Fruit fly (Drosophila melanogaster) whole organism, embryonic: ENCODE data around the gene CG10660.

Experiments
- ATbp ChIP-seq: fragments of 200-800 bp; sonication (Bioruptor generic); optimal IDR thresholded peaks from 2 replicates; lab custom pipeline; 2017; ENCODE audit warnings: missing biosample characterization, mild to moderate bottlenecking, missing genetic modification characterization, missing genetic modification reagents
- Adf1 ChIP-seq: fragments of 200-800 bp; sonication (Bioruptor generic); IDR thresholded peaks from 2 replicates; pipeline ENCODE4 v1.3.6; 2022; ENCODE audit warnings: missing biosample characterization, missing genetic modification characterization
- B-H1 ChIP-seq: fragments of 200-800 bp; sonication (Bioruptor generic); IDR thresholded peaks from 3 replicates; pipeline ENCODE4 v1.3.6; 2022; ENCODE audit warnings: missing biosample characterization, missing genetic modification characterization
- CG11085 ChIP-seq: fragments of 200-800 bp; sonication (Bioruptor generic); IDR thresholded peaks from 2 replicates; pipeline ENCODE4 v1.3.6; 2022; ENCODE audit warnings: missing biosample characterization, missing genetic modification characterization
- CG11247 ChIP-seq: fragments of 200-800 bp; sonication (Bioruptor generic); IDR thresholded peaks from 2 replicates; pipeline ENCODE4 v1.3.6; 2022; ENCODE audit warnings: missing biosample characterization, missing genetic modification characterization
- CG11695 ChIP-seq: fragments of 200-800 bp; sonication (Bioruptor generic); IDR thresholded peaks from 3 replicates; pipeline ENCODE4 v1.3.6; 2022; ENCODE audit warnings: missing biosample characterization, missing genetic modification characterization
- CG12659 ChIP-seq: fragments of 200-800 bp; sonication (Bioruptor generic); optimal IDR thresholded peaks from 3 replicates; lab custom pipeline; 2017; ENCODE audit warnings: mild to moderate bottlenecking, missing biosample characterization, missing genetic modification reagents, missing genetic modification characterization
- CG15011 ChIP-seq: fragments of 200-800 bp; sonication (Bioruptor generic); optimal IDR thresholded peaks from 3 replicates; lab custom pipeline; 2018; ENCODE audit warnings: missing biosample characterization, mild to moderate bottlenecking, missing genetic modification characterization
- CG17361 ChIP-seq: fragments of 200-800 bp; sonication (Bioruptor generic); IDR thresholded peaks from 3 replicates; pipeline ENCODE4 v1.3.6; 2022; ENCODE audit warnings: missing biosample characterization, missing genetic modification characterization
- CG18262 ChIP-seq: fragments of 200-800 bp; optimal IDR thresholded peaks from 3 replicates; lab custom pipeline; 2019; ENCODE audit warnings: missing biosample characterization, mild to moderate bottlenecking, missing genetic modification characterization, moderate library complexity
- CG3065 ChIP-seq: fragments of 200-800 bp; sonication (Bioruptor generic); optimal IDR thresholded peaks from 2 replicates; lab custom pipeline; 2016; ENCODE audit warnings: missing biosample characterization, missing genetic modification characterization
- CG32532 ChIP-seq: fragments of 200-800 bp; sonication (Bioruptor generic); IDR thresholded peaks from 2 replicates; pipeline ENCODE4 v1.3.6; 2022; ENCODE audit warnings: missing biosample characterization, missing genetic modification characterization
- CG4282 ChIP-seq: fragments of 200-800 bp; sonication (Bioruptor generic); optimal IDR thresholded peaks from 2 replicates; lab custom pipeline; 2016; ENCODE audit warnings: missing biosample characterization, missing genetic modification characterization
- CG4404 ChIP-seq: fragments of 200-800 bp; sonication (Bioruptor generic); IDR thresholded peaks from 2 replicates; pipeline ENCODE4 v1.3.6; 2022; ENCODE audit warnings: missing biosample characterization, missing genetic modification characterization
- CG5180 ChIP-seq: fragments of 200-800 bp; sonication (Bioruptor generic); optimal IDR thresholded peaks from 3 replicates; lab custom pipeline; 2017; ENCODE audit warnings: missing biosample characterization, missing genetic modification characterization, mild to moderate bottlenecking, moderate library complexity, missing genetic modification reagents
- CG6254 ChIP-seq: fragments of 200-800 bp; sonication (Bioruptor generic); optimal IDR thresholded peaks from 3 replicates; lab custom pipeline; 2017; ENCODE audit warnings: mild to moderate bottlenecking, missing biosample characterization, missing genetic modification reagents, missing genetic modification characterization
- CG6272 ChIP-seq: fragments of 200-800 bp; sonication (Bioruptor generic); IDR thresholded peaks from 2 replicates; pipeline ENCODE4 v1.3.6; 2022; ENCODE audit warnings: missing biosample characterization, missing genetic modification characterization
- CG6813 ChIP-seq: fragments of 200-800 bp; sonication (Bioruptor generic); optimal IDR thresholded peaks from 2 replicates; lab custom pipeline; 2017; ENCODE audit warnings: missing biosample characterization, missing genetic modification characterization, mild to moderate bottlenecking, moderate library complexity, missing genetic modification reagents
- CG6854 ChIP-seq: fragments of 200-800 bp; sonication (Bioruptor generic); optimal IDR thresholded peaks from 3 replicates; lab custom pipeline; 2017; ENCODE audit warnings: missing biosample characterization, mild to moderate bottlenecking, missing genetic modification characterization
- CG7271 ChIP-seq: fragments of 200-800 bp; sonication (Bioruptor generic); optimal IDR thresholded peaks from 2 replicates; lab custom pipeline; 2018; ENCODE audit warnings: missing biosample characterization, mild to moderate bottlenecking, missing genetic modification characterization, moderate library complexity
- CG7372 ChIP-seq: fragments of 200-800 bp; sonication (Bioruptor generic); IDR thresholded peaks from 2 replicates; pipeline ENCODE4 v1.3.6; 2022; ENCODE audit warnings: missing biosample characterization, missing genetic modification characterization
- CG9215 ChIP-seq: fragments of 200-800 bp; sonication (Bioruptor generic); IDR thresholded peaks from 2 replicates; pipeline ENCODE4 v1.3.6; 2022; ENCODE audit warnings: missing biosample characterization, missing genetic modification characterization
- CHES-1-like ChIP-seq: fragments of 200-800 bp; sonication (Bioruptor generic); optimal IDR thresholded peaks from 2 replicates; lab custom pipeline; 2016; ENCODE audit warnings: missing biosample characterization, missing genetic modification characterization
- Dref ChIP-seq: fragments of 200-800 bp; sonication (Bioruptor generic); IDR thresholded peaks from 2 replicates; pipeline ENCODE4 v1.3.6; 2022; ENCODE audit warnings: missing biosample characterization, missing genetic modification characterization
- H2.0 ChIP-seq: fragments of 200-800 bp; sonication (Bioruptor generic); IDR thresholded peaks from 2 replicates; pipeline ENCODE4 v1.3.6; 2022; ENCODE audit warnings: missing biosample characterization, missing genetic modification characterization
- HLH4C ChIP-seq: fragments of 200-800 bp; sonication (Bioruptor generic); IDR thresholded peaks from 3 replicates; pipeline ENCODE4 v1.3.6; 2022; ENCODE audit warnings: missing biosample characterization, missing genetic modification characterization; ENCODE audit not compliant: partially characterized antibody
- HLHmδ ChIP-seq: fragments of 200-800 bp; sonication (Bioruptor generic); optimal IDR thresholded peaks from 2 replicates; lab custom pipeline; 2018; ENCODE audit warnings: missing biosample characterization, mild to moderate bottlenecking, missing genetic modification characterization, moderate library complexity
- Hand ChIP-seq: fragments of 200-800 bp; sonication (Bioruptor generic); optimal IDR thresholded peaks from 2 replicates; lab custom pipeline; 2017; ENCODE audit warnings: mild to moderate bottlenecking, missing biosample characterization, missing genetic modification reagents, missing genetic modification characterization
- Jarid2 ChIP-seq: fragments of 200-800 bp; sonication (Bioruptor generic); optimal IDR thresholded peaks from 3 replicates; lab custom pipeline; 2017; ENCODE audit warnings: mild to moderate bottlenecking, missing biosample characterization, missing genetic modification reagents, missing genetic modification characterization
- Neu2 ChIP-seq: fragments of 200-800 bp; sonication (Bioruptor generic); optimal IDR thresholded peaks from 3 replicates; lab custom pipeline; 2016; ENCODE audit warnings: missing biosample characterization, missing genetic modification characterization, borderline replicate concordance
- Oaz ChIP-seq: fragments of 200-800 bp; sonication (Bioruptor generic); IDR thresholded peaks from 2 replicates; pipeline ENCODE4 v1.3.6; 2022; ENCODE audit warnings: missing biosample characterization, missing genetic modification characterization
- Ravus ChIP-seq: fragments of 200-800 bp; sonication (Bioruptor generic); IDR thresholded peaks from 2 replicates; pipeline ENCODE4 v1.3.6; 2022; ENCODE audit warnings: missing biosample characterization, missing genetic modification characterization
- Trl ChIP-seq, 3 experiments: fragments of >200 bp in 2 of 3; fragments of 200-800 bp in 1 of 3; sonication (Bioruptor generic) in 1 of 3; optimal IDR thresholded peaks; 2 replicates in 1 of 3; 3 replicates in 2 of 3; lab custom pipeline; 2016 to 2017; ENCODE audit warnings: missing biosample characterization in 1 of 3, missing genetic modification characterization in 1 of 3
- az2 ChIP-seq: fragments of 200-800 bp; sonication (Bioruptor generic); optimal IDR thresholded peaks from 3 replicates; lab custom pipeline; 2016; ENCODE audit warnings: missing biosample characterization, missing genetic modification characterization
- caup ChIP-seq: fragments of 200-800 bp; sonication (Bioruptor generic); optimal IDR thresholded peaks from 3 replicates; lab custom pipeline; 2017; ENCODE audit warnings: missing biosample characterization, mild to moderate bottlenecking, missing genetic modification characterization, moderate library complexity; ENCODE audit not compliant: severe bottlenecking
- chm ChIP-seq: fragments of 200-800 bp; sonication (Bioruptor generic); IDR thresholded peaks from 2 replicates; pipeline ENCODE4 v1.3.6; 2022; ENCODE audit warnings: missing biosample characterization, missing genetic modification characterization
- ci ChIP-seq: fragments of 200-800 bp; sonication (Bioruptor generic); IDR thresholded peaks from 3 replicates; pipeline ENCODE4 v1.3.6; 2022; ENCODE audit warnings: missing biosample characterization, missing genetic modification characterization
- croc ChIP-seq: fragments of 200-800 bp; sonication (Bioruptor generic); conservative IDR thresholded peaks from 3 replicates; pipeline ENCODE4 v1.3.6; 2022; ENCODE audit warnings: missing biosample characterization, missing genetic modification characterization
- mirr ChIP-seq: fragments of 200-800 bp; sonication (Bioruptor generic); optimal IDR thresholded peaks from 3 replicates; lab custom pipeline; 2018; ENCODE audit warnings: missing biosample characterization, mild to moderate bottlenecking, missing genetic modification characterization
- nerfin-1 ChIP-seq: fragments of 200-800 bp; sonication (Bioruptor generic); optimal IDR thresholded peaks from 3 replicates; lab custom pipeline; 2019; ENCODE audit warnings: missing biosample characterization, mild to moderate bottlenecking, missing genetic modification characterization, moderate library complexity
- otp ChIP-seq: fragments of 200-800 bp; sonication (Bioruptor generic); IDR thresholded peaks from 3 replicates; pipeline ENCODE4, ENCODE4 v1.3.6; 2022; ENCODE audit warnings: missing biosample characterization, missing genetic modification characterization
- peb ChIP-seq: fragments of 200-800 bp; sonication (Bioruptor generic); IDR thresholded peaks from 2 replicates; pipeline ENCODE4 v1.3.6; 2022; ENCODE audit warnings: missing biosample characterization, missing genetic modification characterization
- phol ChIP-seq: fragments of 200-800 bp; sonication (Bioruptor generic); optimal IDR thresholded peaks from 3 replicates; lab custom pipeline; 2018; ENCODE audit warnings: missing biosample characterization, mild to moderate bottlenecking, missing genetic modification characterization, moderate library complexity
- psq ChIP-seq: fragments of 200-800 bp; sonication (Bioruptor generic); optimal IDR thresholded peaks from 2 replicates; lab custom pipeline; 2017; ENCODE audit warnings: missing biosample characterization, missing genetic modification characterization
- sr ChIP-seq: fragments of 200-800 bp; sonication (Bioruptor generic); IDR thresholded peaks from 3 replicates; pipeline ENCODE4 v1.3.6; 2022; ENCODE audit warnings: missing biosample characterization, missing genetic modification characterization
- stc ChIP-seq: fragments of 200-800 bp; sonication (Bioruptor generic); IDR thresholded peaks from 2 replicates; pipeline ENCODE4 v1.3.6; 2022; ENCODE audit warnings: missing biosample characterization, missing genetic modification characterization
- tio ChIP-seq: fragments of 200-800 bp; sonication (Bioruptor generic); optimal IDR thresholded peaks from 2 replicates; lab custom pipeline; 2017; ENCODE audit warnings: missing biosample characterization, missing genetic modification characterization, inconsistent platforms
- trh ChIP-seq: fragments of 200-800 bp; sonication (Bioruptor generic); optimal IDR thresholded peaks from 2 replicates; lab custom pipeline; 2016; ENCODE audit warnings: missing biosample characterization, missing genetic modification characterization
- tx ChIP-seq: fragments of 200-800 bp; sonication (Bioruptor generic); optimal IDR thresholded peaks from 2 replicates; lab custom pipeline; 2016; ENCODE audit warnings: missing biosample characterization, missing genetic modification characterization

CG10660 gene

DNA sequence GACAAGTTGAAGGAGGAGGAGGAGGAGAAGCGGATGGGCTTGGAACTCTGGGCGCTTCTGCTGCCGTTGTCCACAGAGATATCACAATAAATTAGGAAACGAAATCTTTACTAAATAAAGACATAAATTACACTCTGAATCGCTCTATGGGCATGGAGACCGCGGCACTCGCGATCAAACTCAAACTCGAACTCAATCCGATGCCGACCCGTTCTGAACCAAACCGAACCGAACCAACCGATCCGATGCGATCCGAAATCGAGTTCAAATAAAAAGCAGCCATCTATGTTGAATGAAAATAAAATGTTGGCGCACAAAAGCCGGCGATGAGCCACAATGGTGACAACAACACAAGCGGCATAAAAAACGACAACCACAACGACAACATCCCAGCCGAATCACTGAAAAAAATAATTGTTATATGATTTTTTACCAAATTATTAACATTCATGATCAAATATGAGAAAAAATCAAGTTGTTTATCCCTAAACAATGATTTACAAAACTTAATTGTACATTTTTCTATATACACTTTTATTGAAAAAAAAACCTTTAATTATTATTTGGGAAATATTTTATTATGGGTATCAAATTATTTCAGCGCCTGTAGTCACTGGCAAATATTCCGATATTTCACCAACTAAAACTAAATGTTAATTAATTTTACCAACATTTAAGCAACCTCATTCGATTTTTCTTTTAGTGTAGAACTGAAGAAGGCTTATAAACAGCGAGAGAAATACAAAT lies 33.4 kb downstream of the CG10660 start (continued):
- TF ChIP-seq CG6813 (GFP tag; lab: Kevin White, UChicago) (peak; percentile 58), HLH4C (GFP tag; lab: Robert Waterston, UW) (no peak), az2 (GFP tag; lab: Kevin White, UChicago) (peak; percentile 81), CG32532 (GFP tag; lab: Robert Waterston, UW) (peak; percentile 20; the same call in 1 of the 2 replicates), tx (GFP tag; lab: Kevin White, UChicago) (no peak), Dref (GFP tag; lab: Robert Waterston, UW) (no peak), CG9215 (GFP tag; lab: Robert Waterston, UW) (no peak), CG15011 (GFP tag; lab: Kevin White, UChicago) (peak; percentile 68), chm (GFP tag; lab: Robert Waterston, UW) (no peak), otp (GFP tag; lab: Robert Waterston, UW) (0 out of 3 replicates have a peak, but pooled peaks have one; percentile 37), HLHmδ (GFP tag; lab: Kevin White, UChicago) (no peak), CG4404 (GFP tag; lab: Robert Waterston, UW) (peak; percentile 64), CG5180 (GFP tag; lab: Kevin White, UChicago) (peak; percentile 93), CG12659 (GFP tag; lab: Kevin White, UChicago) (peak; percentile 72), CG7372 (GFP tag; lab: Robert Waterston, UW) (no peak), H2.0 (GFP tag; lab: Robert Waterston, UW) (no peak; the same call in 1 of the 2 replicates), croc (GFP tag; lab: Robert Waterston, UW) (peak; percentile 73), ci (GFP tag; lab: Robert Waterston, UW) (no peak), psq (GFP tag; lab: Kevin White, UChicago) (peak; percentile 41), CG6272 (GFP tag; lab: Robert Waterston, UW) (no peak), ATbp (peak; percentile 64), Trl (optimal IDR thresholded peaks at IDR 0.05; lab: Kevin White, UChicago) (no peak), Trl (GFP tag; optimal IDR thresholded peaks at IDR 0.05; lab: Kevin White, UChicago) (peak; percentile 45), Hand (GFP tag; lab: Kevin White, UChicago) (no peak), mirr (GFP tag; lab: Kevin White, UChicago) (no peak), sr (GFP tag; lab: Robert Waterston, UW) (no peak), Adf1 (GFP tag; lab: Robert Waterston, UW) (no peak), caup (GFP tag; lab: Kevin White, UChicago) (peak; percentile 42), CG11695 (GFP tag; lab: Robert Waterston, UW) (peak; percentile 77; the same call in 2 of the 3 replicates), CG3065 (GFP tag; lab: Kevin White, UChicago) (peak; percentile 36), Neu2 (GFP tag; lab: Kevin White, UChicago) (no peak), CG11247 (GFP tag; lab: Robert Waterston, UW) (no peak), B-H1 (no peak), peb (GFP tag; lab: Robert Waterston, UW) (0 out of 2 replicates have a peak, but pooled peaks have one; percentile 33), Oaz (GFP tag; lab: Robert Waterston, UW) (no peak), CG11085 (GFP tag; lab: Robert Waterston, UW) (no peak), CG6854 (peak; percentile 51), Ravus (no peak), CG17361 (peak; percentile 97), trh (GFP tag; lab: Kevin White, UChicago) (peak; percentile 56), CG4282 (no peak), CG7271 (tag; lab: Kevin White, UChicago) (peak; percentile 59), stc (no peak), phol (tag; lab: Kevin White, UChicago) (peak; percentile 94), Jarid2 (GFP tag; lab: Kevin White, UChicago) (peak; percentile 55), tio (GFP tag; lab: Kevin White, UChicago) (peak; percentile 85), CG18262 (peak; percentile 96), CG6254 (GFP tag; lab: Kevin White, UChicago) (peak; percentile 80), nerfin-1 (tag; lab: Kevin White, UChicago) (peak; percentile 88), CHES-1-like (GFP tag; lab: Kevin White, UChicago) (no peak)
